Fruit fly (Drosophila melanogaster) whole organism, embryonic: Measurements from ENCODE around the gene sphe.
A peak's percentile ranks its signal among the peaks of the same experiment; 100 is the strongest.

Source experiments
- Antp ChIP-seq: fragments of 200-800 bp; sonication (Bioruptor generic); optimal IDR thresholded peaks from 3 replicates; lab custom pipeline; 2016; ENCODE audit warnings: missing biosample characterization, missing genetic modification characterization
- CG10147 ChIP-seq: fragments of 200-800 bp; sonication (Bioruptor generic); optimal IDR thresholded peaks from 2 replicates; lab custom pipeline; 2019; ENCODE audit warnings: missing biosample characterization, mild to moderate bottlenecking, missing genetic modification characterization, moderate library complexity
- CG11398 ChIP-seq: fragments of 200-800 bp; sonication (Bioruptor generic); optimal IDR thresholded peaks from 2 replicates; lab custom pipeline; 2016; ENCODE audit warnings: missing biosample characterization, missing genetic modification characterization
- CG11560 ChIP-seq: fragments of 200-800 bp; sonication (Bioruptor generic); IDR thresholded peaks from 3 replicates; pipeline ENCODE4 v1.3.6; 2022; ENCODE audit warnings: missing biosample characterization, missing genetic modification characterization
- CG11695 ChIP-seq: fragments of 200-800 bp; sonication (Bioruptor generic); IDR thresholded peaks from 3 replicates; pipeline ENCODE4 v1.3.6; 2022; ENCODE audit warnings: missing biosample characterization, missing genetic modification characterization
- CG14014 ChIP-seq: fragments of 200-800 bp; sonication (Bioruptor generic); IDR thresholded peaks from 2 replicates; pipeline ENCODE4 v1.3.6; 2022; ENCODE audit warnings: missing biosample characterization, missing genetic modification characterization
- CG15479 ChIP-seq: fragments of 200-800 bp; sonication (Bioruptor generic); optimal IDR thresholded peaks from 3 replicates; lab custom pipeline; 2019; ENCODE audit warnings: missing biosample characterization, mild to moderate bottlenecking, missing genetic modification characterization, moderate library complexity
- CG1603 ChIP-seq: fragments of 200-800 bp; sonication (Bioruptor generic); optimal IDR thresholded peaks from 2 replicates; lab custom pipeline; 2019; ENCODE audit warnings: missing biosample characterization, mild to moderate bottlenecking, missing genetic modification characterization, moderate library complexity
- CG16815 ChIP-seq: fragments of 200-800 bp; sonication (Bioruptor generic); optimal IDR thresholded peaks from 3 replicates; lab custom pipeline; 2017; ENCODE audit warnings: missing biosample characterization, mild to moderate bottlenecking, missing genetic modification characterization
- CG18476 ChIP-seq: fragments of 200-800 bp; sonication (Bioruptor generic); optimal IDR thresholded peaks from 2 replicates; lab custom pipeline; 2016; ENCODE audit warnings: missing biosample characterization, mild to moderate bottlenecking, missing genetic modification characterization
- CG18599 ChIP-seq: fragments of 200-800 bp; sonication (Bioruptor generic); optimal IDR thresholded peaks from 3 replicates; lab custom pipeline; 2017; ENCODE audit warnings: missing biosample characterization, missing genetic modification characterization, mild to moderate bottlenecking, moderate library complexity, missing genetic modification reagents
- CG30403 ChIP-seq: fragments of 200-800 bp; sonication (Bioruptor generic); optimal IDR thresholded peaks from 3 replicates; lab custom pipeline; 2016; ENCODE audit warnings: missing biosample characterization, missing genetic modification characterization
- CG34224 ChIP-seq: fragments of 200-800 bp; sonication (Bioruptor generic); IDR thresholded peaks from 3 replicates; pipeline ENCODE4 v1.3.6; 2022; ENCODE audit warnings: missing biosample characterization, missing genetic modification characterization; ENCODE audit not compliant: partially characterized antibody
- CG4360 ChIP-seq: fragments of 200-800 bp; sonication (Bioruptor generic); IDR thresholded peaks from 2 replicates; pipeline ENCODE4 v1.3.6; 2022; ENCODE audit warnings: missing biosample characterization, missing genetic modification characterization
- CG5180 ChIP-seq: fragments of 200-800 bp; sonication (Bioruptor generic); optimal IDR thresholded peaks from 3 replicates; lab custom pipeline; 2017; ENCODE audit warnings: missing biosample characterization, missing genetic modification characterization, mild to moderate bottlenecking, moderate library complexity, missing genetic modification reagents
- CG6272 ChIP-seq: fragments of 200-800 bp; sonication (Bioruptor generic); IDR thresholded peaks from 2 replicates; pipeline ENCODE4 v1.3.6; 2022; ENCODE audit warnings: missing biosample characterization, missing genetic modification characterization
- CG6854 ChIP-seq: fragments of 200-800 bp; sonication (Bioruptor generic); optimal IDR thresholded peaks from 3 replicates; lab custom pipeline; 2017; ENCODE audit warnings: missing biosample characterization, mild to moderate bottlenecking, missing genetic modification characterization
- CG8290 ChIP-seq, 3 experiments: fragments of 200-800 bp; sonication (Bioruptor generic); optimal IDR thresholded peaks; 2 replicates each; lab custom pipeline; 2016 to 2019; ENCODE audit warnings: missing biosample characterization in 3 of 3, missing genetic modification characterization in 3 of 3, mild to moderate bottlenecking in 2 of 3, moderate library complexity in 1 of 3
- CG9876 ChIP-seq: fragments of 200-800 bp; sonication (Bioruptor generic); optimal IDR thresholded peaks from 2 replicates; lab custom pipeline; 2016; ENCODE audit warnings: missing biosample characterization, missing genetic modification characterization
- CG9932 ChIP-seq: fragments of 200-800 bp; sonication (Bioruptor generic); IDR thresholded peaks from 2 replicates; pipeline ENCODE4 v1.3.6; 2022; ENCODE audit warnings: missing biosample characterization, missing genetic modification characterization
- CkIIα-i1 ChIP-seq: fragments of 200-800 bp; sonication (Bioruptor generic); IDR thresholded peaks from 2 replicates; pipeline ENCODE4 v1.3.6; 2022; ENCODE audit warnings: missing biosample characterization, missing genetic modification characterization
- Dp ChIP-seq: fragments of 200-800 bp; sonication (Bioruptor generic); optimal IDR thresholded peaks from 2 replicates; lab custom pipeline; 2018; ENCODE audit warnings: missing biosample characterization, mild to moderate bottlenecking, missing genetic modification characterization, moderate library complexity
- Hey ChIP-seq: fragments of 200-800 bp; sonication (Bioruptor generic); optimal IDR thresholded peaks from 3 replicates; lab custom pipeline; 2018; ENCODE audit warnings: missing biosample characterization, mild to moderate bottlenecking, missing genetic modification characterization
- Lim3 ChIP-seq: fragments of 200-800 bp; sonication (Bioruptor generic); IDR thresholded peaks from 2 replicates; pipeline ENCODE4 v1.3.6; 2022; ENCODE audit warnings: missing biosample characterization, missing genetic modification characterization
- MTF-1 ChIP-seq: fragments of 200-800 bp; sonication (Bioruptor generic); optimal IDR thresholded peaks from 2 replicates; lab custom pipeline; 2018; ENCODE audit warnings: missing biosample characterization, mild to moderate bottlenecking, missing genetic modification characterization, borderline replicate concordance
- Mrtf ChIP-seq: fragments of 200-800 bp; sonication (Bioruptor generic); IDR thresholded peaks from 3 replicates; pipeline ENCODE4 v1.3.6; 2022; ENCODE audit warnings: missing biosample characterization, missing genetic modification characterization
- Nf-YB ChIP-seq: fragments of 200-800 bp; sonication (Bioruptor generic); optimal IDR thresholded peaks from 3 replicates; lab custom pipeline; 2019; ENCODE audit warnings: missing biosample characterization, mild to moderate bottlenecking, missing genetic modification characterization, moderate library complexity
- Nf-YC ChIP-seq: fragments of 200-800 bp; optimal IDR thresholded peaks from 3 replicates; lab custom pipeline; 2019; ENCODE audit warnings: missing biosample characterization, mild to moderate bottlenecking, missing genetic modification characterization, moderate library complexity
- ab ChIP-seq: fragments of 200-800 bp; sonication (Bioruptor generic); optimal IDR thresholded peaks from 2 replicates; lab custom pipeline; 2016; ENCODE audit warnings: missing biosample characterization, missing genetic modification characterization
- caup ChIP-seq: fragments of 200-800 bp; sonication (Bioruptor generic); optimal IDR thresholded peaks from 3 replicates; lab custom pipeline; 2017; ENCODE audit warnings: missing biosample characterization, mild to moderate bottlenecking, missing genetic modification characterization, moderate library complexity; ENCODE audit not compliant: severe bottlenecking
- dmrt11E ChIP-seq: fragments of 200-800 bp; sonication (Bioruptor generic); optimal IDR thresholded peaks from 3 replicates; lab custom pipeline; 2018; ENCODE audit warnings: missing biosample characterization, mild to moderate bottlenecking, missing genetic modification characterization, moderate library complexity
- grau ChIP-seq: fragments of 200-800 bp; optimal IDR thresholded peaks from 3 replicates; lab custom pipeline; 2019; ENCODE audit warnings: missing biosample characterization, mild to moderate bottlenecking, missing genetic modification characterization, moderate library complexity
- hbn ChIP-seq: fragments of 200-800 bp; sonication (Bioruptor generic); IDR thresholded peaks from 2 replicates; pipeline ENCODE4 v1.3.6; 2022; ENCODE audit warnings: missing biosample characterization, missing genetic modification characterization; ENCODE audit not compliant: partially characterized antibody
- hth ChIP-seq: fragments of >200 bp; optimal IDR thresholded peaks from 2 replicates; lab custom pipeline; 2017; ENCODE audit warnings: inconsistent platforms
- jing ChIP-seq: fragments of 200-800 bp; sonication (Bioruptor generic); optimal IDR thresholded peaks from 2 replicates; lab custom pipeline; 2018; ENCODE audit warnings: missing biosample characterization, mild to moderate bottlenecking, missing genetic modification characterization
- kni ChIP-seq: fragments of 200-800 bp; sonication (Bioruptor generic); optimal IDR thresholded peaks from 3 replicates; lab custom pipeline; 2017; ENCODE audit warnings: mild to moderate bottlenecking, missing biosample characterization, missing genetic modification reagents, missing genetic modification characterization
- nom ChIP-seq: fragments of 200-800 bp; sonication (Bioruptor generic); optimal IDR thresholded peaks from 2 replicates; lab custom pipeline; 2017; ENCODE audit warnings: missing biosample characterization, missing genetic modification characterization, mild to moderate bottlenecking, moderate library complexity, missing genetic modification reagents
- odd ChIP-seq: fragments of 200-800 bp; sonication (Bioruptor generic); optimal IDR thresholded peaks from 2 replicates; lab custom pipeline; 2017; ENCODE audit warnings: missing biosample characterization, mild to moderate bottlenecking, missing genetic modification characterization
- pita ChIP-seq: fragments of 200-800 bp; sonication (Bioruptor generic); optimal IDR thresholded peaks from 2 replicates; lab custom pipeline; 2017; ENCODE audit warnings: missing biosample characterization, mild to moderate bottlenecking, missing genetic modification characterization
- pnt ChIP-seq: fragments of 200-800 bp; sonication (Bioruptor generic); optimal IDR thresholded peaks from 3 replicates; lab custom pipeline; 2016; ENCODE audit warnings: missing biosample characterization, missing genetic modification characterization
- sd ChIP-seq: fragments of 200-800 bp; sonication (Bioruptor generic); optimal IDR thresholded peaks from 3 replicates; lab custom pipeline; 2018; ENCODE audit warnings: missing biosample characterization, mild to moderate bottlenecking, missing genetic modification characterization, moderate library complexity
- sens-2 ChIP-seq: fragments of 200-800 bp; sonication (Bioruptor generic); IDR thresholded peaks from 2 replicates; pipeline ENCODE4 v1.3.6; 2022; ENCODE audit warnings: missing biosample characterization, missing genetic modification characterization
- sob ChIP-seq: fragments of 200-800 bp; sonication (Bioruptor generic); IDR thresholded peaks from 2 replicates; pipeline ENCODE4 v1.3.6; 2022; ENCODE audit warnings: missing biosample characterization, missing genetic modification characterization
- stc ChIP-seq: fragments of 200-800 bp; sonication (Bioruptor generic); IDR thresholded peaks from 2 replicates; pipeline ENCODE4 v1.3.6; 2022; ENCODE audit warnings: missing biosample characterization, missing genetic modification characterization
- trem ChIP-seq: fragments of 200-800 bp; optimal IDR thresholded peaks from 3 replicates; lab custom pipeline; 2019; ENCODE audit warnings: missing biosample characterization, mild to moderate bottlenecking, missing genetic modification characterization, moderate library complexity
- tup ChIP-seq: fragments of 200-800 bp; sonication (Bioruptor generic); optimal IDR thresholded peaks from 2 replicates; lab custom pipeline; 2016; ENCODE audit warnings: missing biosample characterization, mild to moderate bottlenecking, missing genetic modification characterization, moderate library complexity
- vnd ChIP-seq: fragments of 200-800 bp; sonication (Bioruptor generic); IDR thresholded peaks from 3 replicates; pipeline ENCODE4 v1.3.6; 2022; ENCODE audit warnings: missing biosample characterization, missing genetic modification characterization; ENCODE audit not compliant: partially characterized antibody

sphe gene

dm6 chrX:16723203-16724173, 21.7 kb upstream of the sphe start (continued):
- TF ChIP-seq Hey (tag; lab: Kevin White, UChicago) (no peak), CG6854 (GFP tag; lab: Kevin White, UChicago) (peak; percentile 30), kni (GFP tag; lab: Kevin White, UChicago) (no peak), CG15479 (no peak), dmrt11E (tag; lab: Kevin White, UChicago) (peak; percentile 69), pnt (no peak), CG8290 (GFP tag; optimal IDR thresholded peaks at IDR 0.05; lab: Kevin White, UChicago) (no peak), CG8290 (tag; optimal IDR thresholded peaks at IDR 0.05; lab: Kevin White, UChicago) (peak in 1 of 2 experiments; percentile 2), hbn (GFP tag; lab: Robert Waterston, UW) (no peak), trem (tag; lab: Kevin White, UChicago) (peak; percentile 13), CG30403 (GFP tag; lab: Kevin White, UChicago) (peak; percentile 83), CG9932 (peak; percentile 66), Lim3 (GFP tag; lab: Robert Waterston, UW) (no peak), ab (GFP tag; lab: Kevin White, UChicago) (no peak), pita (GFP tag; lab: Kevin White, UChicago) (no peak), vnd (GFP tag; lab: Robert Waterston, UW) (no peak), nom (peak; percentile 90), sd (tag; lab: Kevin White, UChicago) (peak; percentile 59), CG5180 (GFP tag; lab: Kevin White, UChicago) (peak; percentile 50), CG18599 (GFP tag; lab: Kevin White, UChicago) (peak; percentile 75), CG6272 (GFP tag; lab: Robert Waterston, UW) (no peak), CG11695 (GFP tag; lab: Robert Waterston, UW) (peak; percentile 81), stc (GFP tag; lab: Robert Waterston, UW) (peak; percentile 59), odd (GFP tag; lab: Kevin White, UChicago) (peak; percentile 44), sob (GFP tag; lab: Robert Waterston, UW) (peak; percentile 56; the same call in 1 of the 2 replicates), CG34224 (0 out of 3 replicates have a peak, but pooled peaks have one; percentile 17), hth (lab: Kevin White, UChicago) (no peak), caup (GFP tag; lab: Kevin White, UChicago) (peak; percentile 28), Nf-YC (tag; lab: Kevin White, UChicago) (peak; percentile 51), CkIIα-i1 (GFP tag; lab: Robert Waterston, UW) (no peak), CG1603 (no peak), Nf-YB (GFP tag; lab: Kevin White, UChicago) (peak; percentile 66), CG10147 (peak; percentile 43), Dp (GFP tag; lab: Kevin White, UChicago) (no peak), CG11560 (tag; lab: Robert Waterston, UW) (no peak), CG4360 (GFP tag; lab: Robert Waterston, UW) (peak; percentile 95), sens-2 (no peak), Antp (peak; percentile 4), Mrtf (GFP tag; lab: Robert Waterston, UW) (no peak), MTF-1 (GFP tag; lab: Kevin White, UChicago) (no peak), grau (tag; lab: Kevin White, UChicago) (peak; percentile 89), CG18476 (GFP tag; lab: Kevin White, UChicago) (peak; percentile 6), jing (GFP tag; lab: Kevin White, UChicago) (peak; percentile 39), tup (GFP tag; lab: Kevin White, UChicago) (no peak), CG11398 (GFP tag; lab: Kevin White, UChicago) (no peak), CG14014 (no peak), CG16815 (GFP tag; lab: Kevin White, UChicago) (peak; percentile 56), CG9876 (GFP tag; lab: Kevin White, UChicago) (no peak)
